Worm (Caenorhabditis elegans): ENCODE results near the gene C18E9.2.

DNA sequence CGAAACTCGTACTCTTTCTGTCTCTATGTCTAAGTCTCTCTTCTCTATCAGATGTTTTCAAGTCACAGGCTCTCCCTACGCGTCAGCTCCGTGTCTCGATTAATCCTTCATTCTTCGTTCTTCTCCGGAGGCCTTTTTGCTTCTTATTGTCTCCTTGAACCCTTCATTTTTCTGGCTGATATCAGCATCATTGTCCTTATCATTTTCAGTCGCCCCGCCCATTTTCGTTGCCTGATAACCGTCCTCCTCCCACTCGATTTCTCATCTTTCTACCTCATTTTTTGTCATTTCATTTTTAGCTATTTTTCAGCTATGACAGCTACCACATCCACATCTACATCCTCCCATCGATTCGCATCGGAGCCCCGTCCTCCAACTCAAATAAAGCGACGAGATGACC, 42.7 kb upstream of the C18E9.2 start, which contains the start of gene B0457.6:
- TF ChIP-seq rcor-1 (GFP tag; IDR thresholded peaks at IDR 0.05) (no peak), ztf-25 (GFP tag; IDR thresholded peaks at IDR 0.05) (no peak), dpl-1 (GFP tag; optimal IDR thresholded peaks at IDR 0.05) (no peak)
